Worm (Caenorhabditis elegans) whole organism, mixed stage, embryonic: ENCODE measurements around the gene srg-31.

ENCODE experiments used
- M03D4.4 ChIP-seq: sonication (generic microtip); optimal IDR thresholded peaks from 2 replicates; lab custom pipeline; 2017; ENCODE audit warnings: mild to moderate bottlenecking, missing genetic modification characterization, missing compliant biosample characterization
- bed-3 ChIP-seq: fragments of 200-800 bp; sonication (Bioruptor generic); optimal IDR thresholded peaks from 3 replicates; lab custom pipeline; 2018; ENCODE audit warnings: mild to moderate bottlenecking, missing genetic modification characterization, moderate library complexity, missing compliant biosample characterization
- blmp-1 ChIP-seq: fragments of 150-350 bp; optimal IDR thresholded peaks from 2 replicates; lab custom pipeline; 2014; ENCODE audit warnings: missing biosample characterization, missing genetic modification characterization
- ceh-39 ChIP-seq: fragments of 150-350 bp; optimal IDR thresholded peaks from 2 replicates; lab custom pipeline; 2014; ENCODE audit warnings: missing biosample characterization, missing genetic modification characterization
- ceh-43 ChIP-seq: fragments of 200-800 bp; sonication (Bioruptor generic); optimal IDR thresholded peaks from 2 replicates; lab custom pipeline; 2018; ENCODE audit warnings: mild to moderate bottlenecking, missing genetic modification characterization, moderate library complexity, missing compliant biosample characterization
- ces-1 ChIP-seq: fragments of 150-350 bp; optimal IDR thresholded peaks from 2 replicates; lab custom pipeline; 2014; ENCODE audit warnings: missing biosample characterization, missing genetic modification reagents, missing genetic modification characterization
- elt-1 ChIP-seq: sonication (generic microtip); optimal IDR thresholded peaks from 2 replicates; lab custom pipeline; 2017; ENCODE audit warnings: missing genetic modification characterization, mild to moderate bottlenecking, missing compliant biosample characterization, antibody characterized with exemption, moderate library complexity, borderline replicate concordance; ENCODE audit not compliant: insufficient read depth
- elt-3 ChIP-seq: fragments of 150-350 bp; optimal IDR thresholded peaks from 2 replicates; lab custom pipeline; 2014; ENCODE audit warnings: missing biosample characterization, missing genetic modification characterization
- flh-1 ChIP-seq: fragments of 200-800 bp; sonication (Bioruptor generic); optimal IDR thresholded peaks from 2 replicates; lab custom pipeline; 2018; ENCODE audit warnings: mild to moderate bottlenecking, missing genetic modification characterization, moderate library complexity, missing compliant biosample characterization
- ham-2 ChIP-seq: fragments of 200-800 bp; sonication (Bioruptor generic); optimal IDR thresholded peaks from 2 replicates; lab custom pipeline; 2018; ENCODE audit warnings: mild to moderate bottlenecking, missing genetic modification characterization, missing compliant biosample characterization
- hlh-1 ChIP-seq: fragments of 150-350 bp; optimal IDR thresholded peaks from 2 replicates; lab custom pipeline; 2014; ENCODE audit warnings: missing biosample characterization, missing genetic modification reagents, missing genetic modification characterization
- lin-13 ChIP-seq: fragments of 150-350 bp; optimal IDR thresholded peaks from 2 replicates; lab custom pipeline; 2014; ENCODE audit warnings: missing biosample characterization, missing genetic modification characterization
- lsy-2 ChIP-seq: fragments of 150-350 bp; optimal IDR thresholded peaks from 2 replicates; lab custom pipeline; 2014; ENCODE audit warnings: missing biosample characterization, missing genetic modification characterization
- mep-1 ChIP-seq: fragments of 150-350 bp; optimal IDR thresholded peaks from 2 replicates; lab custom pipeline; 2017; ENCODE audit warnings: missing biosample characterization, missing genetic modification reagents, missing genetic modification characterization, inconsistent platforms
- mls-2 ChIP-seq: sonication (generic microtip); optimal IDR thresholded peaks from 2 replicates; lab custom pipeline; 2016; ENCODE audit warnings: mild to moderate bottlenecking, missing genetic modification characterization, moderate library complexity, missing compliant biosample characterization
- nhr-12 ChIP-seq: fragments of 150-350 bp; optimal IDR thresholded peaks from 2 replicates; lab custom pipeline; 2014; ENCODE audit warnings: missing biosample characterization, missing genetic modification characterization
- nhr-237 ChIP-seq: fragments of 150-350 bp; optimal IDR thresholded peaks from 2 replicates; lab custom pipeline; 2014; ENCODE audit warnings: missing biosample characterization, missing genetic modification characterization
- pha-4 ChIP-seq: fragments of 150-350 bp; optimal IDR thresholded peaks from 2 replicates; lab custom pipeline; 2018; ENCODE audit warnings: missing biosample characterization, missing genetic modification reagents, missing genetic modification characterization
- sem-2 ChIP-seq: fragments of 200-800 bp; sonication (Bioruptor generic); optimal IDR thresholded peaks from 2 replicates; lab custom pipeline; 2018; ENCODE audit warnings: mild to moderate bottlenecking, missing genetic modification characterization, missing compliant biosample characterization
- snpc-4 ChIP-seq: fragments of 150-350 bp; optimal IDR thresholded peaks from 2 replicates; lab custom pipeline; 2014; ENCODE audit warnings: missing biosample characterization, missing genetic modification characterization
- sptf-1 ChIP-seq: sonication (generic microtip); optimal IDR thresholded peaks from 2 replicates; lab custom pipeline; 2017; ENCODE audit warnings: mild to moderate bottlenecking, missing genetic modification characterization, moderate library complexity, missing compliant biosample characterization
- tbx-8 ChIP-seq: fragments of 200-800 bp; sonication (Bioruptor generic); optimal IDR thresholded peaks from 2 replicates; lab custom pipeline; 2018; ENCODE audit warnings: mild to moderate bottlenecking, missing genetic modification characterization, moderate library complexity, missing compliant biosample characterization
- unc-120 ChIP-seq: sonication (generic microtip); optimal IDR thresholded peaks from 2 replicates; lab custom pipeline; 2017; ENCODE audit warnings: missing genetic modification characterization, missing compliant biosample characterization; ENCODE audit not compliant: poor library complexity, severe bottlenecking
- unc-62 ChIP-seq: fragments of 150-350 bp; optimal IDR thresholded peaks from 2 replicates; lab custom pipeline; 2014; ENCODE audit warnings: missing biosample characterization, missing genetic modification reagents, missing genetic modification characterization
- zip-8 ChIP-seq: fragments of 150-350 bp; optimal IDR thresholded peaks from 2 replicates; lab custom pipeline; 2014; ENCODE audit warnings: missing biosample characterization, missing genetic modification characterization
- ztf-11 ChIP-seq: fragments of 150-350 bp; optimal IDR thresholded peaks from 2 replicates; lab custom pipeline; 2014; ENCODE audit warnings: missing biosample characterization, missing genetic modification characterization

srg-31 gene

DNA sequence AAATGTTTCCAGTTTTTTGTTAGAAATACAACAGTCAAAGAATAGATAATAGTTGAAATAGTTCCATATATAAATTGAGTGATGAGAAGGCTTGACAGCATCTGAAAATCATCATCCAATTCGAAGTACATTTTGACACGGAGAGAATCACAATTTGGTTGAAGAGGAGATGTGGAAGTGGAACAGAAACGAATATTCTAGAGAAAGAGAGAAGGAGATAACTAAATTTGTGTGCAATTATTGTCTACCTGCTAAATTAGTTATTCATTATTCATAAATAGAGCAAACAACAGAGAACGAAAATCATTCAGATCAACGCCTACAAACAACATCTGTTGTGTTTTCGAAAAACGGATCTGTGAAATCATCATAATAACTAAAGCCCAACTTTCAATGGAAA, at the start of gene srg-31:
Gene srg-31 (minus strand): TSS at position 101 of the 400 bp plus-strand sequence.
- TF ChIP-seq pha-4 (tag; lab: Kevin White, UChicago) (no peak), elt-3 (no peak), lin-13 (no peak), nhr-12 (tag; lab: Kevin White, UChicago) (no peak), bed-3 (GFP tag; lab: Kevin White, UChicago) (no peak), unc-120 (tag; lab: Kevin White, UChicago) (no peak), sptf-1 (tag; lab: Kevin White, UChicago) (no peak), unc-62 (GFP tag; lab: Kevin White, UChicago) (no peak), lsy-2 (tag; lab: Kevin White, UChicago) (no peak)

ce11 chrV:7000734-7001133, 47.0 kb upstream of the srg-31 start:
- TF ChIP-seq zip-8 (tag; lab: Kevin White, UChicago) (peak; percentile 71), sptf-1 (tag; lab: Kevin White, UChicago) (no peak), ceh-39 (tag; lab: Kevin White, UChicago) (no peak)

- TF ChIP-seq hlh-1 (no peak), nhr-237 (no peak), ces-1 (GFP tag; lab: Kevin White, UChicago) (no peak), unc-62 (GFP tag; lab: Kevin White, UChicago) (no peak), tbx-8 (GFP tag; lab: Kevin White, UChicago) (no peak), ztf-11 (tag; lab: Kevin White, UChicago) (no peak), elt-3 (no peak), elt-1 (tag; lab: Kevin White, UChicago) (no peak), snpc-4 (tag; lab: Kevin White, UChicago) (no peak), lsy-2 (tag; lab: Kevin White, UChicago) (no peak)
- TF ChIP-seq, all 35 proteins: peak for 0
Measured at ce11 chrV:6998303-6998884, 44.7 kb upstream of the srg-31 start, which contains the start of gene nhr-42. Gene nhr-42 (plus strand): TSS chrV:6998819.

DNA sequence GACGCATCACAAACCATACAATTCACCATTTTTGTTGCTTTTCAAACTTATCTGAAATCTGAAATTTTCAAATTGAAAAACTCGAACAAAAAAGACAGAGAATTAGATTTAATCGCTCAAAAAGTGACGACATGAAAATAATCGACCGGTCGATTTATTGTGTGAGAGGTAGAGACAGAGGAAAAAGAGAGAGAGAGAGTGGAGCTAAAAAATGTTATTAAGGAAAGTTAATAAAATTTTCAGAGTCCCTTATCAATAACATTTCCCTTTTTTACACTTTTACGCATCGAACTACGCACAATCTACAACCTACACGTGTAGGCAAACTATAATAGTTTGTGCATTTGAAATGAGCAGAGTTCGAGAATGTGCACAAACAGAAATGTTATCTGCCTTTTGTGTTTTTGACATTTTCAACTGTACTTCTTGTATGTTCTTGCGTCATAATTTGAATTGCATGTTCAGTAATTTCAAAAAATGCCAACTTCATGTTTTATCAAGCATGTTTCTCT, 43.4 kb upstream of the srg-31 start, which contains the start of gene nhr-107:
Gene nhr-107 (minus strand): TSS at position 51 of the 512 bp plus-strand sequence.
- no peak for TF ChIP-seq elt-1 (tag; lab: Kevin White, UChicago)
- TF ChIP-seq zip-8 (tag; lab: Kevin White, UChicago), result peak; percentile 22

- TF ChIP-seq mep-1 (no peak), sem-2 (GFP tag; lab: Kevin White, UChicago) (no peak), ceh-43 (GFP tag; lab: Kevin White, UChicago) (no peak), nhr-237 (no peak), zip-8 (tag; lab: Kevin White, UChicago) (no peak), ham-2 (GFP tag; lab: Kevin White, UChicago) (no peak), lsy-2 (tag; lab: Kevin White, UChicago) (no peak), mls-2 (tag; lab: Kevin White, UChicago) (no peak), pha-4 (tag; lab: Kevin White, UChicago) (no peak), M03D4.4 (tag; lab: Kevin White, UChicago) (no peak), flh-1 (no peak), blmp-1 (tag; lab: Kevin White, UChicago) (no peak), unc-120 (tag; lab: Kevin White, UChicago) (no peak), hlh-1 (no peak), lin-13 (no peak), elt-1 (tag; lab: Kevin White, UChicago) (no peak), ztf-11 (tag; lab: Kevin White, UChicago) (no peak)
Measured at ce11 chrV:6993999-6994398, 40.3 kb upstream of the srg-31 start.

ce11 chrV:6991771-6992170, 38.1 kb upstream of the srg-31 start, which contains the start of gene nhr-162:
Gene nhr-162 (minus strand): TSS chrV:6991871.
- TF ChIP-seq elt-3 (no peak), M03D4.4 (tag; lab: Kevin White, UChicago) (no peak), nhr-237 (no peak)
